Fruit fly (Drosophila melanogaster): ENCODE results near the gene jvl.

jvl gene

DNA sequence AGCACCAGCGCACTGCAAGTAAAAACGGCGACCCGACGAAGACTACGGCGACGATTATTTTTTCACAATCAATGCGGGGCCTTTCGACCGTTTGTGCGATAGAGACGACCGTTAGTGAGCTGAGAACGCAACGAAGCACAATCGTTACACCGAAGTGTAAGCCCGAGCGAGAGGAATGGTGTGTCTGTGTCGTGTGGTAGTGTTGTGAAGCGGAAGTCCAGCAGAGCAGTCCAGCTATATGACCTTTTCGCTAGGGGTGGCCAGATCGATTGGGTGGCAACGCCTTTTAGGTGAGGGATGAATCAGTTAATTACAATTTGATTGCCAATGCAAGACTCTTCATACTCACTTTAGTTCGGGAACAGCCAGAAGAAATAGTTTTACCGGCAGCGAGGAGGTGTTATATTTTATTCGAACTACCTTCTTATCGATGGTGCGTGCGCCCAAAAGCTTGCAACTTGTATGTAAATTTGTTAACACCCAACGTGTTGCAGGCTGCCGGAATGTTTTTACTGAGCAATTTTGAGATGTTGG is 657 bp upstream of the jvl start (continued):
- TF ChIP-seq Dp (GFP tag; optimal IDR thresholded peaks at IDR 0.05) (no peak), CkIIα-i1 (GFP tag; IDR thresholded peaks at IDR 0.05) (no peak), ash1 (GFP tag; optimal IDR thresholded peaks at IDR 0.05) (peak; percentile 80), Doc3 (GFP tag; IDR thresholded peaks at IDR 0.05; ENCODE audit: partially characterized antibody) (no peak), nerfin-1 (tag; optimal IDR thresholded peaks at IDR 0.05) (no peak), CG10366 (GFP tag; IDR thresholded peaks at IDR 0.05) (peak; percentile 46; the same call in 1 of the 2 replicates), sob (GFP tag; IDR thresholded peaks at IDR 0.05) (peak; percentile 84), CG16813 (GFP tag; IDR thresholded peaks at IDR 0.05; ENCODE audit: partially characterized antibody) (no peak; the same call in 1 of the 3 replicates), Scr (GFP tag; IDR thresholded peaks at IDR 0.05; ENCODE audit: partially characterized antibody) (no peak), Dip2 (GFP tag; IDR thresholded peaks at IDR 0.05) (no peak), Gug (GFP tag; IDR thresholded peaks at IDR 0.05) (peak; percentile 75; the same call in 3 of the 4 replicates), kay (GFP tag; optimal IDR thresholded peaks at IDR 0.05) (peak; percentile 78), CG11093 (GFP tag; IDR thresholded peaks at IDR 0.05) (no peak), CG7271 (tag; optimal IDR thresholded peaks at IDR 0.05) (no peak), grau (tag; optimal IDR thresholded peaks at IDR 0.05) (peak; percentile 54), CG4820 (GFP tag; optimal IDR thresholded peaks at IDR 0.05) (peak; percentile 31), tx (GFP tag; optimal IDR thresholded peaks at IDR 0.05) (peak; percentile 41), TFAM (GFP tag; optimal IDR thresholded peaks at IDR 0.05) (no peak), Lim3 (GFP tag; IDR thresholded peaks at IDR 0.05) (no peak), Oli (tag; optimal IDR thresholded peaks at IDR 0.05) (no peak), CG1832 (GFP tag; optimal IDR thresholded peaks at IDR 0.05) (peak; percentile 97), sd (tag; optimal IDR thresholded peaks at IDR 0.05) (no peak), Neu2 (GFP tag; optimal IDR thresholded peaks at IDR 0.05; ENCODE audit: borderline replicate concordance) (no peak), CG15601 (tag; optimal IDR thresholded peaks at IDR 0.05) (peak; percentile 31), nmo (GFP tag; optimal IDR thresholded peaks at IDR 0.05) (peak; percentile 51), Spps (tag; optimal IDR thresholded peaks at IDR 0.05) (no peak), Trl (optimal IDR thresholded peaks at IDR 0.05) (no peak), Trl (GFP tag; optimal IDR thresholded peaks at IDR 0.05) (peak; percentile 69), scrt (GFP tag; optimal IDR thresholded peaks at IDR 0.05) (no peak), B-H1 (GFP tag; IDR thresholded peaks at IDR 0.05) (no peak), Mrtf (GFP tag; IDR thresholded peaks at IDR 0.05) (peak; percentile 46; the same call in 1 of the 3 replicates), twi (tag; optimal IDR thresholded peaks at IDR 0.05) (peak; percentile 19), Ssrp (tag; optimal IDR thresholded peaks at IDR 0.05) (no peak), shn (GFP tag; optimal IDR thresholded peaks at IDR 0.05) (peak; percentile 65), sr (GFP tag; IDR thresholded peaks at IDR 0.05) (peak; percentile 36; the same call in 1 of the 3 replicates), amos (GFP tag; IDR thresholded peaks at IDR 0.05; ENCODE audit: partially characterized antibody) (peak; percentile 56; the same call in 1 of the 2 replicates), CG4360 (GFP tag; IDR thresholded peaks at IDR 0.05) (0 out of 2 replicates have a peak, but pooled peaks have one; percentile 40), tap (tag; optimal IDR thresholded peaks at IDR 0.05) (peak; percentile 37), lbe (GFP tag; optimal IDR thresholded peaks at IDR 0.05) (peak; percentile 50), eyg (GFP tag; optimal IDR thresholded peaks at IDR 0.05) (peak; percentile 54), ssp (GFP tag; IDR thresholded peaks at IDR 0.05) (peak; percentile 61), CG9609 (GFP tag; optimal IDR thresholded peaks at IDR 0.05) (peak; percentile 75), E2f2 (GFP tag; IDR thresholded peaks at IDR 0.05) (no peak; the same call in 1 of the 2 replicates), org-1 (GFP tag; optimal IDR thresholded peaks at IDR 0.05) (peak; percentile 29), psq (GFP tag; optimal IDR thresholded peaks at IDR 0.05) (no peak), esg (GFP tag; conservative IDR thresholded peaks at IDR 0.05) (peak; percentile 45), CG5245 (GFP tag; optimal IDR thresholded peaks at IDR 0.05) (no peak), lov (optimal IDR thresholded peaks at IDR 0.05) (no peak), lov (GFP tag; IDR thresholded peaks at IDR 0.05) (no peak), CG14710 (tag; optimal IDR thresholded peaks at IDR 0.05) (no peak), Six4 (GFP tag; optimal IDR thresholded peaks at IDR 0.05) (no peak)

All from whole organism, embryonic.